Fruit fly (Drosophila melanogaster) S2 (cell line): Measurements from ENCODE around the gene CG42240.

Experiments used
- CG8478 ChIP-seq: fragments of >200 bp; optimal IDR thresholded peaks from 2 replicates; lab custom pipeline; 2018
- CTCF ChIP-seq, 2 experiments: fragments of >200 bp; optimal IDR thresholded peaks; 2 replicates each; lab custom pipeline; 2018

DNA sequence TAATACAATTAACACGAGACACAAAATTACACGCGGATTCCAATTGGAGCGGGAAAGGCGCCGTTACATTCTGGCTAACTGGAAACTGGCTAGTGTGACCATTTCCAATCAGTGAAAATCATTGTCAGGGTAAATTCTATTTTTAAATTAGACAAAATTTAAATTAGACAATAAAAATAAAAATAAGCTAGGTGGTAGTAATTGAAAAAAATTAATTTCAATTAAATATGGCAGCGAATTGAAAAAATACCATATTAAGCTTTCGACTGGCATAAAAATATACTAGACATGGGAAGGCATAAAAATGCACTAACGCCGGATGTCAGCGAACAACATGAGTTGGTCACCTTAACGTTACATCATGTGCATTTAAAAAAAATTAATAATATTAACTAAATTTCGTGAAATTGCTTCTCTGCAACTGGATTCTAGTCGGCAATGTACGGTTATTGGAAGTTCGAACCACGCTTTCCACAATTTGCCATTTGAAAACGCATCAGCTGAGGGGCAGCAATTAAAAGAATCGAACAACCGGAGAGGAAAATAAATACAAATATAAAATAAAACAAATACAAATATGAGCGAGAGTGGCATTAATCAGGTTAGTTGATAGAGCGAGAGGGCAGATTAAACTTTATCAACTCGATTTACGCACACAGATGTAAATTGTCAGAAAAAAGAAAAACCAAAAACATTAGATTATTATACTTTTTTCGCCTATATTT is 35.2 kb downstream of the CG42240 start, which contains the start of the genes swa and Marf:
- TF ChIP-seq CG8478 (lab: Kevin White, UChicago) = no peak
- no peak for TF ChIP-seq CTCF (optimal IDR thresholded peaks at IDR 0.05; lab: Kevin White, UChicago)
